Fruit fly (Drosophila melanogaster) S2 (cell line): ENCODE measurements around the gene Ada2a.

Source experiments
- CG8478 ChIP-seq: fragments of >200 bp; optimal IDR thresholded peaks from 2 replicates; lab custom pipeline; 2018
- CTCF ChIP-seq, 2 experiments: fragments of >200 bp; optimal IDR thresholded peaks; 2 replicates each; lab custom pipeline; 2018

DNA sequence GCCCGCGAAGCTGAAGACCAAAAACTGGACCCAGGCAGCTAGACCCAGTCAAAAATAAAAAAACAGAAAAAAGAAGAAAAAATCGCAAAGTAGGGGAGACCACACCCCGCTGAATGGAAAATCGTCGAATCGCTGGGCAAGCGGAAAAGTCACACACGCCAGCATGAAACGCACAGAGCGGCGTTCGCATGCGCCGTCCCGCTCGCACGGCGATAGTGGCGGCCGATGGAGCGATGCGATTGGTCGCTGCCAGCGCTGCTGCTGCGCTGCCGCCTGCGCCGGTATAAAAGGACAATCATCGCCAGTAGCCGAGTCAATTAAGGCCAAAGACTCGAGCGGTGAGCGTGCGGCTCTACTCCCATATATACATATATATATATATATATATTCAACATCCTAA is 19.4 kb downstream of the Ada2a start, which contains the start of gene repo:
- no peak for TF ChIP-seq CG8478 (lab: Kevin White, UChicago)
- no peak for TF ChIP-seq CTCF (optimal IDR thresholded peaks at IDR 0.05; lab: Kevin White, UChicago)
